Worm (Caenorhabditis elegans) whole organism, early embryonic: ENCODE data around the gene F58A6.5.

Source experiments
- ceh-13 ChIP-seq: fragments of 200-800 bp; sonication (Bioruptor generic); optimal IDR thresholded peaks from 2 replicates; lab custom pipeline; 2018; ENCODE audit warnings: mild to moderate bottlenecking, missing genetic modification characterization, missing compliant biosample characterization
- hnd-1 ChIP-seq: sonication (generic microtip); optimal IDR thresholded peaks from 2 replicates; lab custom pipeline; 2016; ENCODE audit warnings: missing genetic modification characterization, missing compliant biosample characterization
- tra-4 ChIP-seq: sonication (generic microtip); optimal IDR thresholded peaks from 2 replicates; lab custom pipeline; 2017; ENCODE audit warnings: missing genetic modification characterization, missing compliant biosample characterization

DNA sequence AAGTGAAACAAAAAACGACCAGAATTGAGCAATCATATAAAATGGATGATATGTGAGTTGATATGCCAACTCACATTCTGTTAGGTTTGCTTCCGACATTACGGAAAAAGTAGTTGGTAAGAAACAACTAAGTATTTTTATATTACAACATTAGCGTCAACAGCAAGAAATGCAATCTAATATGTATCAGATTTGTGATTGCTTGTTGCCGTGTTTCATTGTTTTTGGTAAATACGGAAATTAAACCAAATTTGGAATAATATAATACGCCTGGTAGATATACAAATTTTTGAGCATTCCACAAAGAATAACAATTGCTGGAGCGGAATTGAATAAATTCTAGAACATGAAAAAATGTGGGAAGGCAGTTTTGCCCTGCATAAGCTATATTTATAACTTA, 6.3 kb upstream of the F58A6.5 start, which contains the start of gene srb-12:
- no peak for TF ChIP-seq hnd-1
- no peak for TF ChIP-seq tra-4 (tag; lab: Kevin White, UChicago)
- TF ChIP-seq ceh-13 (GFP tag; lab: Kevin White, UChicago), result no peak
